Worm (Caenorhabditis elegans) whole organism, late embryonic: ENCODE measurements around the gene str-82.

Source experiments
- C08G9.2 ChIP-seq: sonication (generic microtip); optimal IDR thresholded peaks from 2 replicates; lab custom pipeline; 2016; ENCODE audit warnings: mild to moderate bottlenecking, missing genetic modification characterization, moderate library complexity, missing compliant biosample characterization
- F13H6.1 ChIP-seq: sonication (generic microtip); optimal IDR thresholded peaks from 2 replicates; lab custom pipeline; 2016; ENCODE audit warnings: missing genetic modification characterization, missing compliant biosample characterization
- K02D7.2 ChIP-seq: sonication (generic microtip); optimal IDR thresholded peaks from 2 replicates; lab custom pipeline; 2017; ENCODE audit warnings: mild to moderate bottlenecking, missing genetic modification characterization, missing compliant biosample characterization
- K09A11.1 ChIP-seq: sonication (generic microtip); optimal IDR thresholded peaks from 2 replicates; lab custom pipeline; 2017; ENCODE audit warnings: antibody characterized with exemption, mild to moderate bottlenecking, missing genetic modification characterization, missing compliant biosample characterization; ENCODE audit not compliant: insufficient read depth
- T23F11.4 ChIP-seq: fragments of 200-800 bp; sonication (Bioruptor generic); optimal IDR thresholded peaks from 2 replicates; lab custom pipeline; 2018; ENCODE audit warnings: mild to moderate bottlenecking, missing genetic modification characterization, missing compliant biosample characterization
- Y22D7AL.16 ChIP-seq: sonication (generic microtip); optimal IDR thresholded peaks from 2 replicates; lab custom pipeline; 2016; ENCODE audit warnings: missing genetic modification characterization, missing compliant biosample characterization
- ama-1 ChIP-seq: fragments of 150-350 bp; optimal IDR thresholded peaks from 2 replicates; lab custom pipeline; 2014
- ceh-2 ChIP-seq: sonication (generic microtip); optimal IDR thresholded peaks from 2 replicates; lab custom pipeline; 2016; ENCODE audit warnings: missing genotype, missing genetic modification characterization, missing compliant biosample characterization
- ceh-24 ChIP-seq: sonication (generic microtip); optimal IDR thresholded peaks from 2 replicates; lab custom pipeline; 2016; ENCODE audit warnings: mild to moderate bottlenecking, missing genetic modification characterization, missing compliant biosample characterization
- ceh-31 ChIP-seq: sonication (generic microtip); optimal IDR thresholded peaks from 2 replicates; lab custom pipeline; 2016; ENCODE audit warnings: missing genetic modification characterization, missing compliant biosample characterization
- ceh-34 ChIP-seq: sonication (generic microtip); optimal IDR thresholded peaks from 2 replicates; lab custom pipeline; 2016; ENCODE audit warnings: mild to moderate bottlenecking, missing genetic modification characterization, missing compliant biosample characterization
- ceh-45 ChIP-seq: fragments of 200-800 bp; sonication (Bioruptor generic); IDR thresholded peaks from 2 replicates; pipeline ENCODE4 v1.3.6; 2022; ENCODE audit warnings: missing genetic modification reagents, missing genetic modification characterization, missing compliant biosample characterization
- ceh-48 ChIP-seq: sonication (generic microtip); optimal IDR thresholded peaks from 2 replicates; lab custom pipeline; 2016; ENCODE audit warnings: missing genetic modification characterization, inconsistent platforms, missing compliant biosample characterization
- che-1 ChIP-seq: sonication (generic microtip); optimal IDR thresholded peaks from 2 replicates; lab custom pipeline; 2016; ENCODE audit warnings: mild to moderate bottlenecking, missing genetic modification characterization, missing compliant biosample characterization
- elt-2 ChIP-seq: sonication (generic microtip); optimal IDR thresholded peaks from 2 replicates; lab custom pipeline; 2016; ENCODE audit warnings: missing genetic modification reagents, missing genetic modification characterization, missing compliant biosample characterization
- elt-4 ChIP-seq: sonication (generic microtip); optimal IDR thresholded peaks from 2 replicates; lab custom pipeline; 2016; ENCODE audit warnings: missing genetic modification characterization, missing compliant biosample characterization
- eyg-1 ChIP-seq: sonication (generic microtip); optimal IDR thresholded peaks from 2 replicates; lab custom pipeline; 2016; ENCODE audit warnings: missing genotype, missing genetic modification characterization, missing compliant biosample characterization
- fax-1 ChIP-seq: sonication (generic microtip); optimal IDR thresholded peaks from 2 replicates; lab custom pipeline; 2016; ENCODE audit warnings: missing genotype, missing genetic modification characterization, missing compliant biosample characterization
- fkh-10 ChIP-seq: fragments of 150-350 bp; optimal IDR thresholded peaks from 2 replicates; lab custom pipeline; 2014; ENCODE audit warnings: missing biosample characterization, missing genetic modification reagents, missing genetic modification characterization
- fkh-6 ChIP-seq: sonication (generic microtip); optimal IDR thresholded peaks from 2 replicates; lab custom pipeline; 2016; ENCODE audit warnings: missing genetic modification characterization, missing compliant biosample characterization
- hlh-13 ChIP-seq: fragments of 200-800 bp; sonication (Bioruptor generic); optimal IDR thresholded peaks from 2 replicates; lab custom pipeline; 2018; ENCODE audit warnings: mild to moderate bottlenecking, missing genetic modification characterization, missing compliant biosample characterization
- lin-11 ChIP-seq: fragments of 200-800 bp; sonication (Bioruptor generic); optimal IDR thresholded peaks from 2 replicates; lab custom pipeline; 2018; ENCODE audit warnings: mild to moderate bottlenecking, missing genetic modification characterization, missing compliant biosample characterization
- nfya-1 ChIP-seq: sonication (generic microtip); optimal IDR thresholded peaks from 2 replicates; lab custom pipeline; 2017; ENCODE audit warnings: missing genetic modification characterization, mild to moderate bottlenecking, missing compliant biosample characterization, antibody characterized with exemption, moderate library complexity
- nhr-232 ChIP-seq: sonication (generic microtip); optimal IDR thresholded peaks from 2 replicates; lab custom pipeline; 2016; ENCODE audit warnings: missing genetic modification characterization, missing compliant biosample characterization
- npax-4 ChIP-seq: sonication (generic microtip); optimal IDR thresholded peaks from 2 replicates; lab custom pipeline; 2016; ENCODE audit warnings: missing genetic modification characterization, missing compliant biosample characterization
- odd-2 ChIP-seq: sonication (generic microtip); optimal IDR thresholded peaks from 2 replicates; lab custom pipeline; 2017; ENCODE audit warnings: antibody characterized with exemption, mild to moderate bottlenecking, missing genetic modification characterization, missing compliant biosample characterization
- pag-3 ChIP-seq: sonication (generic microtip); optimal IDR thresholded peaks from 2 replicates; lab custom pipeline; 2016; ENCODE audit warnings: missing compliant biosample characterization, missing genetic modification characterization, borderline replicate concordance
- pat-9 ChIP-seq: fragments of 200-800 bp; sonication (Bioruptor generic); optimal IDR thresholded peaks from 2 replicates; lab custom pipeline; 2018; ENCODE audit warnings: mild to moderate bottlenecking, missing genetic modification characterization, moderate library complexity, missing compliant biosample characterization
- pax-1 ChIP-seq: fragments of 150-350 bp; optimal IDR thresholded peaks from 2 replicates; lab custom pipeline; 2014; ENCODE audit warnings: missing biosample characterization, missing genetic modification characterization
- pqm-1 ChIP-seq: sonication (generic microtip); optimal IDR thresholded peaks from 2 replicates; lab custom pipeline; 2016; ENCODE audit warnings: missing genetic modification characterization, missing compliant biosample characterization
- ref-2 ChIP-seq: sonication (generic microtip); optimal IDR thresholded peaks from 2 replicates; lab custom pipeline; 2016; ENCODE audit warnings: missing genetic modification characterization, missing compliant biosample characterization
- sox-4 ChIP-seq: sonication (generic microtip); optimal IDR thresholded peaks from 2 replicates; lab custom pipeline; 2017; ENCODE audit warnings: mild to moderate bottlenecking, missing genetic modification characterization, inconsistent platforms, missing compliant biosample characterization
- syd-9 ChIP-seq: sonication (generic microtip); optimal IDR thresholded peaks from 2 replicates; lab custom pipeline; 2016; ENCODE audit warnings: mild to moderate bottlenecking, missing genetic modification characterization, moderate library complexity, missing compliant biosample characterization
- tbx-2 ChIP-seq: sonication (generic microtip); optimal IDR thresholded peaks from 2 replicates; lab custom pipeline; 2016; ENCODE audit warnings: missing genetic modification characterization, missing compliant biosample characterization
- unc-3 ChIP-seq, 2 experiments: fragments of 200-800 bp in 1 of 2; sonication (Bioruptor generic) in 1 of 2; sonication (generic microtip) in 1 of 2; conservative IDR thresholded peaks in 1 of 2; optimal IDR thresholded peaks in 1 of 2; 2 replicates each; pipeline versions ENCODE4 v1.3.6 to Lab custom; 2016 to 2022; ENCODE audit warnings: missing compliant biosample characterization in 2 of 2, missing genetic modification characterization in 2 of 2, missing genetic modification reagents in 1 of 2
- unc-42 ChIP-seq: sonication (generic microtip); optimal IDR thresholded peaks from 2 replicates; lab custom pipeline; 2016; ENCODE audit warnings: missing genotype, missing genetic modification characterization, missing compliant biosample characterization
- unc-55 ChIP-seq: sonication (generic microtip); optimal IDR thresholded peaks from 2 replicates; lab custom pipeline; 2017; ENCODE audit warnings: missing biosample characterization, missing genetic modification reagents, missing genetic modification characterization
- zip-5 ChIP-seq: sonication (generic microtip); optimal IDR thresholded peaks from 2 replicates; lab custom pipeline; 2016; ENCODE audit warnings: missing genetic modification characterization, missing compliant biosample characterization
- ztf-16 ChIP-seq: sonication (generic microtip); optimal IDR thresholded peaks from 2 replicates; lab custom pipeline; 2017; ENCODE audit warnings: missing genetic modification characterization, missing compliant biosample characterization

str-82 gene

DNA sequence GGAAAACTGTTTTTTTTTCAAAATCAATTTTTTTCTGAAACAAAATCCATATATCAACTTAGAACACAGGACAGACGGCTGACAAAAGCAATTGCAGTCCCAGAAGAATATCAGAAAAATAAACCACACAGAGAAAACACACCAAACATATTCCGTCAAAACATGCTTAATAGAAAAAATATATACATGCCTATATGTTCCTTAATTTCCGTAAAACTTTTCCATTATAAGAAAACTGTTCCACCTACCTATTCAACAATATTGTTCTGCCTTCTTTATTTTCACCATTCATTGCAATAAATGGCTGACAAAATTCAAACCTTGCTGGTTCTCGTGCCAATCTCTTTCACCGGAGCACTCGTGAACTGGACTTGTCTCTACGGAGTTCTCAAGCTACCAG lies 43.1 kb upstream of the str-82 start, which contains the start of gene srx-63:
Gene srx-63, plus strand, starts transcription at position 301 of the 400 bp plus-strand sequence.
- TF ChIP-seq nfya-1 (tag; lab: Kevin White, UChicago) (no peak), fkh-10 (GFP tag; lab: Kevin White, UChicago) (no peak), odd-2 (no peak), C08G9.2 (tag; lab: Kevin White, UChicago) (no peak), Y22D7AL.16 (no peak), elt-4 (tag; lab: Kevin White, UChicago) (no peak), ceh-45 (no peak), elt-2 (no peak), sox-4 (tag; lab: Kevin White, UChicago) (no peak), ceh-48 (tag; lab: Kevin White, UChicago) (no peak), ref-2 (no peak)

DNA sequence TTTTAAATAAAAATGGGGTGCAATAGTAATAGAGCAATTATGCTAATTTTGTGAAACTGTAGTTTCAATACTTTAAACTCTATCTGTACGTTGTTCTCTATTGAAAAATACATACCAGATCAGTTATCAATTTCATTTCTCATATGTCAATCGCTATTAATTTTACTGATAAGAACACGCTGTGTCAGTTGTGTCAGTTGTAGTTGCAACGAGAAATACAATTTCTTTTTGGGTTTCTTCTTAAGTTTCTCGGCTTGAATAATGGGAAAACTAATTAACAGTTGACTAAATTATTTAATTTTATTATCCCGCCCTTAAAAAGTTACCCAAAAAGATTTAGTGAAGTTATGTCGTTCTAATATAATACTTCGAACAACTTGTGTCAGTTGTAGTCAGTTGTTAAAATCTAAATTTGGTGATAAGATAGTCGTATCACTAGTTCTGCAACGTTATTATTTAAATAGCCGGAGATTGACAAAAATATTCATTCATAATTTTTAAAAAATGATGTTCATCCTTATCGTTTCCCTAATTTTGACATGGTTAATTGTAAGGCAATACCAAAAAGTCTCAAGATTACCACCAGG lies 38.5 kb upstream of the str-82 start, which contains the start of gene cyp-35A5:
Gene cyp-35A5, plus strand, starts transcription at position 435 of the 587 bp plus-strand sequence.
- no peak for TF ChIP-seq zip-5 (tag; lab: Kevin White, UChicago)
- peak; percentile 79 for TF ChIP-seq elt-2
- TF ChIP-seq ama-1: no peak
- TF ChIP-seq nhr-232 (tag; lab: Kevin White, UChicago): no peak
- no peak for TF ChIP-seq pag-3
- TF ChIP-seq npax-4 (tag; lab: Kevin White, UChicago): no peak
- TF ChIP-seq fkh-10 (GFP tag; lab: Kevin White, UChicago): no peak
- no peak for TF ChIP-seq pax-1 (tag; lab: Kevin White, UChicago)

DNA sequence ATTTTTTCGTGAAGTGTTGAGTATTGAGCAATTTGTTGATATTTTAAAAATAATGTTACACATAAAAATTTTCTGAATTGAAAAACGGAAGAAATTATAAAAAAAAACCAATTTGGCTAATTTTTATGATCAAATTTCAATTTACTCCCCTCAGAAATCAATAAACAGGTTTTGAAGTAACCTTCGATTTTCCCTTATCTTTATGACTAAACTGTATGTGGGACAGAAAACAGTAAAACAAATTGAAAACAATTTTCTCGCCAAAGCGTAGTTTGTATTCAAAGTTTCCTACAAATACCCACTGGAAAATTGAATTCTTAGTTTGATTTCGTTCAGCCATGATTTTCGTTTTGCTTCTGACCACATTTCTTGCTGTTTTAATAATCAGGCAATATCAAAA lies 35.7 kb upstream of the str-82 start, which contains the start of gene cyp-35B1:
Gene cyp-35B1, plus strand, starts transcription at position 244 of the 400 bp plus-strand sequence.
- TF ChIP-seq ceh-2 (tag; lab: Kevin White, UChicago): no peak
- TF ChIP-seq eyg-1 (tag; lab: Kevin White, UChicago): no peak
- no peak for TF ChIP-seq K09A11.1 (tag; lab: Kevin White, UChicago)
- TF ChIP-seq che-1 (tag; lab: Kevin White, UChicago): no peak
- no peak for TF ChIP-seq pqm-1 (tag; lab: Kevin White, UChicago)
- no peak for TF ChIP-seq nfya-1 (tag; lab: Kevin White, UChicago)
- TF ChIP-seq ceh-45: no peak
- no peak for TF ChIP-seq tbx-2 (tag; lab: Kevin White, UChicago)
- no peak for TF ChIP-seq unc-42 (tag; lab: Kevin White, UChicago)
- TF ChIP-seq pat-9 (tag; lab: Kevin White, UChicago): no peak
- TF ChIP-seq ceh-34 (tag; lab: Kevin White, UChicago): no peak
- no peak for TF ChIP-seq fkh-6
- TF ChIP-seq elt-2: no peak

DNA sequence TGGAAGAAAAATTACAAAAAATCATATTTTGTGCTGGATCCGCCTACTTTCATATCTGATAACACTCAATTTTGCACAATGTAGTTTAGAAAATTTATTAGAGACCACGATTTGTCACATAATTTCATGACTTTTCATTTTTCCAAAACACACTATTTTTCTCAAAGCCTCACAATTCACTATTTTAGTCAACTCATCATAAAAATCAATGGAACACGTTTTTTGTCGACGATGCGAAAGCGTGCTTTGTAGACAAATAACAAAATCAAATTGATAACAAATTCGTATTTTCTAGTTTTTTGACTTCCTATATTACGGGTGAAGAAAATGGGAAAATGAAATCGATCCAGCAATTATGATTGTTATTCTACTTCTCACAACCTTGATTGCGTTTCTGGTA lies 32.6 kb upstream of the str-82 start, which contains the start of gene cyp-35B2:
Gene cyp-35B2, plus strand, starts transcription at position 301 of the 400 bp plus-strand sequence.
- no peak for TF ChIP-seq ceh-31 (tag; lab: Kevin White, UChicago)
- TF ChIP-seq fkh-6: no peak
- no peak for TF ChIP-seq F13H6.1 (tag; lab: Kevin White, UChicago)
- no peak for TF ChIP-seq ama-1
- TF ChIP-seq K09A11.1 (tag; lab: Kevin White, UChicago): no peak
- TF ChIP-seq ceh-24 (tag; lab: Kevin White, UChicago): no peak
- no peak for TF ChIP-seq T23F11.4 (GFP tag; lab: Kevin White, UChicago)
- no peak for TF ChIP-seq fkh-10 (GFP tag; lab: Kevin White, UChicago)
- no peak for TF ChIP-seq unc-55 (GFP tag; lab: Kevin White, UChicago)
- no peak for TF ChIP-seq fax-1 (tag; lab: Kevin White, UChicago)
- no peak for TF ChIP-seq hlh-13

DNA sequence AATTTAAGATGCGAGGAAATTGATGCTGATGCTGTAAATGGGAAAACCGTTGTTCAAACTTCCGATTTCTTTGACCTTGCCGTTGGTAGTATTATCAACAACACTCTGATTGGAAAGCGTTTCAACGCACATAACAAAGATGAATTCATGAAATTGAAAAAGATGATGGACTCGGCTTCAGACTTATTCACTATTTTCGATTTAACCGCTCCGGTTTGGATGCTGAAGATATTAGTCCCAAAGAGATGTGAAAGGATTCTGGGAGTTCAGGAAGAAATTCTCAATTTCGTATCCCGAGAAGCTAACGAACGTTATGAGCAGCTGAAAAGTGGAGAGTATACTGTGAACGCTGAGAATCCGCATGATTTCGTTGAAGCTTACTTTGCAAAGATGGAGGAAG lies 31.1 kb upstream of the str-82 start:
- TF ChIP-seq ceh-34 (tag; lab: Kevin White, UChicago) (no peak), syd-9 (tag; lab: Kevin White, UChicago) (no peak), nhr-232 (tag; lab: Kevin White, UChicago) (no peak), ztf-16 (no peak), npax-4 (tag; lab: Kevin White, UChicago) (no peak), fkh-6 (no peak), K02D7.2 (tag; lab: Kevin White, UChicago) (no peak), elt-4 (tag; lab: Kevin White, UChicago) (no peak), che-1 (tag; lab: Kevin White, UChicago) (no peak), tbx-2 (tag; lab: Kevin White, UChicago) (no peak), unc-3 (GFP tag; conservative IDR thresholded peaks at IDR 0.05; lab: Robert Waterston, UW) (no peak), unc-3 (tag; optimal IDR thresholded peaks at IDR 0.05; lab: Kevin White, UChicago) (no peak), elt-2 (no peak), lin-11 (tag; lab: Kevin White, UChicago) (no peak)
